Fruit fly (Drosophila melanogaster): ENCODE measurements around the gene ems.

ems gene

dm6 chr3R:13901543-13901945 is at the start of gene ems (continued):
- TF ChIP-seq CG33557 (GFP tag; optimal IDR thresholded peaks at IDR 0.05), result no peak
- no peak for TF ChIP-seq bab2 (GFP tag; optimal IDR thresholded peaks at IDR 0.05)
- TF ChIP-seq Kr (GFP tag; optimal IDR thresholded peaks at IDR 0.05), result peak; percentile 64
- peak; percentile 90 for TF ChIP-seq Nf-YA (GFP tag; IDR thresholded peaks at IDR 0.05)
- peak; percentile 95 for TF ChIP-seq seq (GFP tag; IDR thresholded peaks at IDR 0.05)
- TF ChIP-seq pnt (GFP tag; optimal IDR thresholded peaks at IDR 0.05), result no peak
- TF ChIP-seq eve (GFP tag; optimal IDR thresholded peaks at IDR 0.05), result no peak
- no peak for TF ChIP-seq Atf-2 (GFP tag; optimal IDR thresholded peaks at IDR 0.05)
- no peak for TF ChIP-seq repo (GFP tag; optimal IDR thresholded peaks at IDR 0.05)
- no peak for TF ChIP-seq Hsf (GFP tag; optimal IDR thresholded peaks at IDR 0.05)
- TF ChIP-seq CG1233 (GFP tag; optimal IDR thresholded peaks at IDR 0.05), result no peak
- TF ChIP-seq CG7839 (tag; optimal IDR thresholded peaks at IDR 0.05), result no peak
- TF ChIP-seq CG11723 (GFP tag; optimal IDR thresholded peaks at IDR 0.05), result no peak
- peak; percentile 67 for TF ChIP-seq CG17829 (tag; optimal IDR thresholded peaks at IDR 0.05)
- no peak for TF ChIP-seq CG17802 (tag; optimal IDR thresholded peaks at IDR 0.05)
- 0 out of 3 replicates have a peak, but pooled peaks have one; percentile 9 for TF ChIP-seq vnd (GFP tag; IDR thresholded peaks at IDR 0.05; ENCODE audit: partially characterized antibody)
- TF ChIP-seq CG1832 (GFP tag; optimal IDR thresholded peaks at IDR 0.05), result peak; percentile 99
- TF ChIP-seq CG17385 (GFP tag; optimal IDR thresholded peaks at IDR 0.05), result peak; percentile 3
- TF ChIP-seq Fer1 (GFP tag; optimal IDR thresholded peaks at IDR 0.05), result no peak
- no peak for TF ChIP-seq HmgZ (tag; optimal IDR thresholded peaks at IDR 0.05)
- TF ChIP-seq CG4282 (GFP tag; optimal IDR thresholded peaks at IDR 0.05), result no peak
- TF ChIP-seq CG11456 (GFP tag; IDR thresholded peaks at IDR 0.05), result no peak
- TF ChIP-seq zf30C (GFP tag; optimal IDR thresholded peaks at IDR 0.05), result peak; percentile 17
- TF ChIP-seq Rfx (GFP tag; IDR thresholded peaks at IDR 0.05), result peak; percentile 40; the same call in 1 of the 2 replicates
- TF ChIP-seq CG32532 (GFP tag; IDR thresholded peaks at IDR 0.05), result peak; percentile 5; the same call in 1 of the 2 replicates
- TF ChIP-seq HHEX (GFP tag; optimal IDR thresholded peaks at IDR 0.05), result no peak
- TF ChIP-seq CG17186 (GFP tag; optimal IDR thresholded peaks at IDR 0.05), result no peak
- TF ChIP-seq Mad (GFP tag; optimal IDR thresholded peaks at IDR 0.05), result no peak
- TF ChIP-seq phol (tag; optimal IDR thresholded peaks at IDR 0.05), result peak; percentile 52
- no peak for TF ChIP-seq CG11247 (GFP tag; IDR thresholded peaks at IDR 0.05)
- no peak for TF ChIP-seq gsb-n (tag; optimal IDR thresholded peaks at IDR 0.05)
- no peak for TF ChIP-seq CG5953 (GFP tag; IDR thresholded peaks at IDR 0.05)
- no peak for TF ChIP-seq lmd (GFP tag; IDR thresholded peaks at IDR 0.05)
- TF ChIP-seq HLH3B (GFP tag; IDR thresholded peaks at IDR 0.05), result no peak
- TF ChIP-seq psq (GFP tag; optimal IDR thresholded peaks at IDR 0.05), result no peak
- TF ChIP-seq unc-4 (GFP tag; IDR thresholded peaks at IDR 0.05; ENCODE audit: partially characterized antibody), result no peak
- no peak for TF ChIP-seq CG1792 (GFP tag; optimal IDR thresholded peaks at IDR 0.05)
- no peak for TF ChIP-seq dm (GFP tag; optimal IDR thresholded peaks at IDR 0.05)
- TF ChIP-seq tll (GFP tag; optimal IDR thresholded peaks at IDR 0.05), result peak in 1 of 2 experiments; percentile 68
- TF ChIP-seq ttk (GFP tag; IDR thresholded peaks at IDR 0.05), result peak; percentile 30; the same call in 1 of the 2 replicates
- peak; percentile 33; the same call in 1 of the 3 replicates for TF ChIP-seq sr (GFP tag; IDR thresholded peaks at IDR 0.05)
- TF ChIP-seq ro (GFP tag; IDR thresholded peaks at IDR 0.05), result no peak
- TF ChIP-seq bbx (GFP tag; IDR thresholded peaks at IDR 0.05; ENCODE audit: partially characterized antibody), result peak; percentile 58
- TF ChIP-seq nerfin-1 (tag; optimal IDR thresholded peaks at IDR 0.05), result no peak
- peak; percentile 6 for TF ChIP-seq ac (GFP tag; optimal IDR thresholded peaks at IDR 0.05)
- TF ChIP-seq Opbp (GFP tag; IDR thresholded peaks at IDR 0.05; ENCODE audit: partially characterized antibody), result peak; percentile 68
- peak; percentile 29; the same call in 1 of the 2 replicates for TF ChIP-seq E2f2 (GFP tag; IDR thresholded peaks at IDR 0.05)
- no peak for TF ChIP-seq CG1529 (GFP tag; optimal IDR thresholded peaks at IDR 0.05)
- TF ChIP-seq CTCF (GFP tag; optimal IDR thresholded peaks at IDR 0.05), result no peak

All from whole organism, embryonic.